Fruit fly (Drosophila melanogaster): ENCODE results near the gene CG43445.

CG43445 gene

DNA sequence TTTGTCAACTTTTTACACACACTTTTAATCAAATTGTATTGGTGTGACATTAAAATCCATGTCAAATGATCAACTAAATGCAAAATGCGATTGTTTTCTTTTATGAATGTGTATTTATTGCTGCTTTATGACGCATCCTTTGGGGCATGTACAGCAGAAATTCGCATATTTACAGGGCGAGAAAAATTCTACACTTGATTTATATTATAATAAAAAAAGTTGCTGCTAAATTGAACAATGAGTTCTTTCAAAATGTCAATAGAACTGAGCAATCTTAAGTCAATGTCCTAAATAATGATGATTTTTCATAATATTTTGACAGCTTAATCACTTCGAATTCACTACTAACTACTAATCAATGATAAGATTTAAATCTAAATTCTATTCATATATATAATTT is at the start of gene CG43445:
CG43445 (plus strand) TSS at position 301 of the 400 bp plus-strand sequence.
- TF ChIP-seq noc (tag; optimal IDR thresholded peaks at IDR 0.05), result no peak

DNA sequence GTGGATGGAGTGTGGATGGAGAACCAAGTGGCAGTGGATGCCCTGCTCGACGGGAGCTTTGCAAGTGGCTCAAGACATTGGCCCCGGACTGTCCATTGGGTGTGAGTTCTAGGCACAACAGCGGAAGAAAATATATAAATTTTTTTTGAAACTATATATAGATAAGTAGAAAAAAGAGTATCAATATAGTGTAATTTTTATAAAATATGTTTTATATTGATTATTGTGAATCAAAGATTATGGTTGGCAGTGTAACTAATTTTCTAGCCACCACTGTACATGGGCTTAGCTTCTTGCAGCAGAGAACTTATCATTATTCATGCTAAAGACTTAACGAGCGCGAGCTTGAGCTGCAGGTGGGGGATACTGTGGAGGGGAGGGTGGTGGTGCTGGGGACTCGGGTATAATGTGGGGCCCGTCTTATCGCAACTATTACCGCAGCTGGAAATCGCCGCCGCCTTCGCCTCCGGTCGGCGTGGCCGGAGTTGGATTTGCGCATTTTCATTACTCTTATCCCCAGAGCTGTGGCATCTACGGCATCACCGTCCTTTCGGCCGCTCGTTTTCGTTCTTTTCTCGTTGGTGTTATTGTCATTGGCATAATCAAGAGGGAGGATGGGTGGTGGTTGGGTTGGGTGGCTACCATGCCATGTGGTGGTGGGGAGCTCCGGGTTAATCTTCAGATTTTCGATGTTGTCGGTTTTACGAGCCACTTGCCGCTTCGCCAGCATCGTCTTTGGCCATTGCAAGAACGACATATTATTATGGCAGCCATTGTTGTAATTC is 49.1 kb upstream of the CG43445 start:
- no peak for TF ChIP-seq noc (tag; optimal IDR thresholded peaks at IDR 0.05)

DNA sequence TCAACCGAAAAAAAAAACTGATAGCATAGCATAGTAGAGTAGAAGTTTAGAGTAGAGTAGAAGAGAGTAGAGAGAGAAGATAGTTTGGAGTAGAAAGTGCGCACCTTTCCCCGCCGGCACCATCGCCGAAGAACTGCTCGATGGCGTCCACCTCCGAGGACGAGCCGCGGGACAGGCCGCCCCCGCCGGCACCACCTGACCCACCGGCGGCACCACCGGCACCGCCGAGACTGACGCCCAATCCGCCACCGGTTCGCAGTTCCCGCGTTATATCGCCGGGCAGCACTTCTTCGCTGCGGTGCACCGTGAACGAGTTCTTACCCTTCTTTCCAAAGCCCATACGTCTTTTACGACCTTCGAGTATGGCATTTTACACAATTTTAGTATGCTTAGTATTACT is 30.1 kb upstream of the CG43445 start:
- no peak for TF ChIP-seq noc (tag; optimal IDR thresholded peaks at IDR 0.05)

DNA sequence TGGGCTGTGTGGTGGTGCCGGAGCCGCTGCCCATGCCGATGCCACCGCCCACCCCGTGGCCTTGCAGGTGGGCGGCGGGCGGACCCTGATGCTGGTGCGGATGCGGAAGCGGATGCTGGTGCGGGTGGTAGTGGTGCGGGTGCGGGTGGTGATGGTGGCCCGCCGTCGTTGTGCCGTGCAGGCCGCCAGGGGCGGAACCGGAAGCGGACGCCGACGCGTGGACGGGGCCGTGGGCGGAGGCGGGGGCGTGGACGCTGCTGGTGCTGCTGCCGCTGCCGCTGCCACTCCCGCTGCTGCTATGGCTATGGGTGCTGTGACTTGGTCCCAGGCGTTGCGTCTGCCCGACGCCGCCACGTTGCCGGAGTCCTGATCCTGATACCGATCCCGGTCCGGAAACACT is 20.2 kb upstream of the CG43445 start:
- TF ChIP-seq noc (tag; optimal IDR thresholded peaks at IDR 0.05), result no peak

DNA sequence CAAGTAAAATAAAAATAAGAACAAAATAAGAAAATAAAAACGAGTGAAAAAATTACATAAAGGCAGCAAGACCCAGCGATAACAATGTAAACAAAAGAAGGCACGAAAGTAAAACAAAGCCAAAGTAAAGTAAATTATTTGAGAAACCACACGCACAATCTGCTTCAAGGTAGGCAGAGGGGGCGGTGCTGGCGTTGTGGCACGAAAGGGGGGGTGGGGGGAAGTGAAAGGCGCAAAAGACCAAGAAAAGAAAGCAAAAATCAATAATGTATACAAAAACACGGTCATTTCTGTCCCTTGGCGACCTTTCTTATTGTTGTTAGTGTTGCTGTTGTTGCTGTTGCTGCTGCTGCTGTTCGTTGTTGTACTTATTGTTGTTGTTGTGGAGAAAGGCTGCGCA is 13.9 kb upstream of the CG43445 start:
- no peak for TF ChIP-seq noc (tag; optimal IDR thresholded peaks at IDR 0.05)

DNA sequence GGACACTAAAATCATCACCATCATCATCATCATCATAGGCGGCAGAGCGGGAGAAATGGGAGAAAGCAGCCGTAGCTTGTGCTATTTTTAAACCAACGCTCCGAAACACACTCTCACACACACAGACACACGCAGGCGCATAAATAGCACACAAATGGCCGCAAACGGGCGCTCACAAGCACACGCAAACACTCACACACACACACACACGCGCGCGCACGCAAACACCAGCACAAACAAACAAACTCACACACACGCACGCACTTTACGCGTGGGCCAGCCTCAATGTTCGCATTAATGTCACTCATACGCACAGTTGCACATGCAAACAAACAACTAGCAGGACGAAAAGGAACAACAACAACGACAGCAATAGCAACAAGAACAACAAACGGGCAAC is 13.3 kb upstream of the CG43445 start:
- no peak for TF ChIP-seq noc (tag; optimal IDR thresholded peaks at IDR 0.05)

DNA sequence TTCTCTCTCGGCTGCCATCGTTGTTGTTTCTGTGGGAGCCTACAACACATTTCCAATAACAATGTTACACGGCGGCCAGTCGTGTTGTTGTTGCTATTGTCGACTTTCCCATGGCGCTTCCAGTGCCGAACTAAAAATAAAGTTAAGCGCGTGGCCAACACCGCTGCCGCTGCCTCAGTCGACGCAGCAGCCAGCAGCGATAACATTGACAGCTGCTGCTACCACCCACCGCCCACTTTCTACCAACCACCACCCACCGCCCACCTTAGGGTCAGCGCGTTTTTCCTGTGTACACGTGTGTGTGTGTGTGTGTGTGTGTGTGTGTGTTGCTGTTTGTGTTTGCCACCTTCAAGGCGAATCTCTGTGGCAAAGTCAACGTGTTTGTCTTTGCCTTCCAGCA is 10.1 kb upstream of the CG43445 start:
- TF ChIP-seq noc (tag; optimal IDR thresholded peaks at IDR 0.05), result no peak

DNA sequence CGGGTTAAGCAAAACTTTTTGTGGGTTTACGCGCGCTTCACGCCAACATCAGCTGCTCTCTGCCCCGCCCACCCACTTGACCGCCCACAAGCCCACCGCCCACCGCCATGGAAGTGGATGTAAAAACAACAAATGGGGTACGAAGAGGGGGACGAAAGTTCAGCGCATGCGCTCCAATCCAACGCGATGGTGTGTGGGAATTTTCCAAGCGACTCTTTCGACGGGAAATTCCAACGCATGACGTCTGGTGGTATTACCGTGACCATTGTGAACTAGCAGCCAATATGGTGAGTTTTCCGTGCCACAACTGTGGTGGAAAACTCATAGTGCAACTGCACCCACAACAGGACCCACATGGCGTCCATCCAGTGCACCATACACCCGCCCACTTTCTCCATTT is 8.9 kb upstream of the CG43445 start:
- no peak for TF ChIP-seq noc (tag; optimal IDR thresholded peaks at IDR 0.05)

DNA sequence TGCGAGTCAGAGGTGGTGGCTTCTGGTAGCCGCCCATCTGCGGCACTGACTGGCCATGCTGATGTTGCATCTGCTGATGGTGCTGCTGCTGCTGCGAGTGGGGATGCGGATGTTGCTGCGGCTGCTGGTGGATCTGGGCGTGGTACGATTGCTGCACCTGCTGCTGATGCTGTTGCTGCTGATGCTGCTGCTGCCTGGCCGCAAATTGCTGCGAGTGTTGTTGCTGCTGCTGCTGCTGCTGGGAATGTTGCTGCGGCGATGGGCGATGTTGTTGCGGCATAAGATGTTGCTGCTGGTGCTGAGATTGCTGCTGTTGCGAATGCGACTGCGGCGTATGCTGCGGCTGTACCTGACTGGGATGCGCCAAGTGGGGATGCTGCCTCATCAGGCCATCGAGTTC is 6.0 kb upstream of the CG43445 start:
- no peak for TF ChIP-seq noc (tag; optimal IDR thresholded peaks at IDR 0.05)

DNA sequence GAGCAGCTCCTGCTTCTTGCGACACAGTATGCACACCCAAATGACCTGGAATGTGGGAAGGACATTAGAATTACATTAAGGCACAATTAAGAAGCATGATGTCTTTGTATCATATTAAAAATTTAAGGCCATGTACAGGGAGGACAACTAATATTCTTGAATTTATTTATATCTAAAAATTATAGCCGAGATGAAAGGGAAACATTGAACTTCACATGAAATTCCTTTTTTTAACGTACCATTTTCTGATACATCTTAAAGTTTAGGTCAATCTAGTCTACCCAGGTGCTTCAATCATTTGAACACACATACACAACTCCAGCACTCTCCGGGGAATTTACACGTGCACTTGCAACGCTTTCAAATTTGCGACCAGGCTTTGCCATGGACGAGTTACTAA is 5.0 kb upstream of the CG43445 start, which contains the start of gene CG12347:
CG12347 (plus strand) TSS at position 301 of the 400 bp plus-strand sequence.
- TF ChIP-seq noc (tag; optimal IDR thresholded peaks at IDR 0.05), result no peak

DNA sequence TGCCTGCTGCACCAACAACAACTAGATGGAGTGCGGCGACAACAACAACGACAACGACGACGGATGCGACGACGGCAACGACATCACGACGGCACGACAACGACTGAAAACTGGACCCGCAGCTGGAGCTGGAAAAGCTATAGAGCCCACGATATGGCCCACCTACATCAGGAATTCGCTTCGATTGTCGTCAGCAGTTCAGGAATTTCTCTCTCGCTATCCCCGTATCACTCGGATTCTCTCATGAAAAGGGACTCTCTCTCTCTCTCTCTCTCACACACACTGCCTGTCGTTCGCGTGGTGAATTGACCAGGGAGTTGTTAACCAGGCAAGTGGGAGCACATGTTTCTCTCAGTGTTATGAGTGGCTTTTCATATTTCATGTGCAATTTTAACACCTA is 5.3 kb downstream of the CG43445 start, which contains the start of gene Rim:
Rim (minus strand) TSS at position 101 of the 400 bp plus-strand sequence.
- no peak for TF ChIP-seq noc (tag; optimal IDR thresholded peaks at IDR 0.05)

DNA sequence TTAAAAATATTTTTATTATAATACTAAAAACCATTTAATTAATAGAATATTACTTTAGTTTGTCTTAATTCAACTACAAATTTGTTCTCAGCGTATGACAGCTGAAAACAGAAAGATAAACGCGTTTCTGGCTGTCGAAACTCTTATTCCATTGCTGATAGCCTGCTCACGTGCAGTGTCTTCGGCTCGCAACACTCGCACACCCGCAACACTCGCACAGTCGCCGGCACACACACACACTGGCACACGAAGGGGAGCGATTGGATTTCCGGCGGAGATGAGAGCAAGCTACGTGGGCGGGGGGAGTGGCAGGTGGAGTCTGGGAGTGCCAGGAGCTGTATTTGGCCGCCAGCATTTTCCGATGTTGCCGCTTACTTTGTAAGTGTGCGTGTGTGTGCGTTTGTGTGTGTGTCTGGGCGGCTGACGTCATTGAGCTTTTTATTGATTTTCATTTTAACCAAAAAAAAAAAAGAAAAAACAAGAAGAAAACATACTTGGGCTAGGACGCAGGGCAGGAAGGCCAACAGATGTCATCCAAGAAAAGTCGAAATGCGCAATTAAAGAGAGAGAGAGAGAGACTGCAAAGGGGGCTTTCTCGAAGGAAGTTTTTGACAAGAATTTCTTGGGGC is 6.8 kb downstream of the CG43445 start:
- TF ChIP-seq noc (tag; optimal IDR thresholded peaks at IDR 0.05), result no peak

DNA sequence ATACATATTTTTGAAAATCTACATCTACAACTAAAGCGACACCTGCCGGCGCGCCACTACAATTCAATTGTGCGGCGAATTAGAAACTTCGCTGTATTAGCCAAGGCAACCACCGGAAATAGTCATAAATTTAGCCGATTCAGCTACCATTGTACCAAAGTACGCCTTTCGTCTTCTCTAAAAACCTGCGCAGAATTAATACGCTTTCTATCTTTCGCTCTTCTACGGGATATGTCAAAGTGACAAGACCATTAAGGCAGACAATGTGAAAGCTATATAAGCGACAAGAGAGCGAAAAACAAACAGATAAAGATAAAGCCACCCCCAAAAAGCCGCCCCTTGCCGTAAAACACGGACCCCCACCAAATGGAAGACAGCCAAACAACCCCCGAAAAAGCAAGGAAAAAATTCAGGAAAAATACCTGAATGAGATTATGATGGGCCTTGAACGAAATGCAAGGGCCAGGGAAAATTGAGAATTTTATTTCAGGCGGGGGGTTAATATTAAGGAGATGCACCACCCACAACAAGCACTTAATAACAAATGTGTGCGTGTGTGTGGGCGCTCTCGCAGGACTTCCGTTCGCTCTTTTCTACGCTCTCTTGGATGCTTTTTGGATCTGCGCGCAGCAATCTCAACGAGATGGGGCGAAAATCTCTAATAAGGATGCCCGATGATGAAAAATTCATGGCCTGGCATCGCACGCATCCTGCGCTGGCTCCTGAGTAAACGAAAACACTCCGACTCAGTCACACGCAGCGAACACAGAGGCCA is 8.1 kb downstream of the CG43445 start, which contains the start of gene cpo:
cpo (plus strand) TSS at position 725 of the 775 bp plus-strand sequence.
- no peak for TF ChIP-seq noc (tag; optimal IDR thresholded peaks at IDR 0.05)

DNA sequence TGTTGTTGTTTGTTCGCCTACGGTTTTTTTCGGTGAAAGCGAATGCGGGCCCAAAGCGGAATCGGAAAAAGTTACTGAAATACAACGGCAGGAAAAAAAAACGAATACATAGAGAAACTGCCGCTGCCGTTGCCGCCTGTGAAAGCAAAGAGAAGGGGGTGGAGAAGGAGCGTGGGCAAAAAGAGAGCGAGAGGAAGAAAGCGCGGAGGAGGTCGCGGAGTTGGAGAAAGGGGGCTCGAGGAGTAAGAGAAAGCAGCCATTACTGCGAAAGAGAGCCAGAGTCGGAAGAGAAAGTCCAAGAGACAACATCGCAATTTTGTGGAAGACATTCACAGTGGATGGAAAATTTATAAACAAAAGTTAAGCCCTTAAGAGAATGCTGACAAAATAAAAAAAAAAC is 9.1 kb downstream of the CG43445 start:
- no peak for TF ChIP-seq noc (tag; optimal IDR thresholded peaks at IDR 0.05)

DNA sequence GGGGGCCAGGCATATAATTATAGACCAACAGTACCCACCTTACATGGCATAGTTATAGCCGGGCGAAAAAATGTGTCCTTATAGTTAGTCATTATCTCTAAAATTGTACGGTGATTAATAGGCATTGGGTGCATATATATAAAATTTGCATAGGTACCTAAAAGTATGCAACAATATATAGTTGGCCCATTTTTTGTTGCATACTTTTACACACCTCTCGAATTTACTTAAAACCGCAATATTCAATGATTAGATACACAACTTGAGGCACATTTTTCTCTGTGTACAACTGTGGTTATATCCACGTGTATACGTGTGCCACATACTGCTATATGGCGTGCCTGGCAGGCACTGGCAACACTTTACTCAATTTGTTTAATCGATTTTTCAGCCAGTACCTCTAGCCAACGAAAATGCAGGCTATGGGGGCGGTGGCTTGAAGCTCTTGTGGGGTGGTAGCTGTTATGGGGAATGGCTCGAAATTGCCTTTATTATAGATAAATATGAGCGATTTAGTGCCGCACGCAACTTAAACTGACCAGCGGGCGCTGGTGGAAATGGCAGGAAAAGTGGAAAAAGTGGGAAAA is 21.5 kb downstream of the CG43445 start:
- no peak for TF ChIP-seq noc (tag; optimal IDR thresholded peaks at IDR 0.05)

DNA sequence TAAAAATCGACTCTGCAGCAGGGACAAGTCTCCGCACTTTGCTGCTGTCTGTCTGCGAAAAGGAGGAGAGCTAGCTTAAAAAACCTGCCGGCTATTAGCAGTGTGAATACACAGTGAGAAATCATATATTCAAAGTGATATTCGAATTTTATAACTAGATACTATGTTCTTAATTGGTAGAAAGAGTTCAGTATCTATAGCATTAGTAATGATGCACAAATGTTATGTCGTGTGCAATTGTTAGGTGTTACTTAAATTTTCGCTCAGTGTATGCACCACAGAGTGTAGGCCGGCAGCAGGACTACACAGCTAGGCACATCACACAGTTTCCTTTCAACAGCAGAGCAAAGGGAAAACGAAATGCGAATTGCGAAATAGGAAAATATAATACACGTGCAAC is 23.6 kb downstream of the CG43445 start:
- TF ChIP-seq noc (tag; optimal IDR thresholded peaks at IDR 0.05), result no peak

Data from whole organism, larva.